Worm (Caenorhabditis elegans) whole organism, L4/young adult: Measurements from ENCODE around the gene fbxa-209.

Experiments used
- W03F9.2 ChIP-seq: fragments of 150-350 bp; optimal IDR thresholded peaks from 2 replicates; lab custom pipeline; 2014; ENCODE audit warnings: missing biosample characterization, missing genetic modification characterization
- dao-5 ChIP-seq: sonication (generic microtip); optimal IDR thresholded peaks from 2 replicates; lab custom pipeline; 2016; ENCODE audit warnings: missing genotype, missing genetic modification characterization, moderate library complexity, missing compliant biosample characterization
- him-1 ChIP-seq: sonication (generic microtip); optimal IDR thresholded peaks from 2 replicates; lab custom pipeline; 2016; ENCODE audit warnings: missing genotype, missing genetic modification reagents, missing genetic modification characterization, missing compliant biosample characterization

fbxa-209 gene

ce11 chrV:15376223-15376622 is 50.6 kb downstream of the fbxa-209 start, which contains the start of gene srh-52:
srh-52 (minus strand) TSS chrV:15376323.
- TF ChIP-seq W03F9.2 (no peak), him-1 (tag; lab: Kevin White, UChicago) (no peak), dao-5 (tag; lab: Kevin White, UChicago) (no peak)
